Worm (Caenorhabditis elegans) whole organism, mixed stage, embryonic: ENCODE data around the gene grk-2.

ENCODE experiments used
- M03D4.4 ChIP-seq: sonication (generic microtip); optimal IDR thresholded peaks from 2 replicates; lab custom pipeline; 2017; ENCODE audit warnings: mild to moderate bottlenecking, missing genetic modification characterization, missing compliant biosample characterization
- elt-1 ChIP-seq: sonication (generic microtip); optimal IDR thresholded peaks from 2 replicates; lab custom pipeline; 2017; ENCODE audit warnings: missing genetic modification characterization, mild to moderate bottlenecking, missing compliant biosample characterization, antibody characterized with exemption, moderate library complexity, borderline replicate concordance; ENCODE audit not compliant: insufficient read depth
- lin-13 ChIP-seq: fragments of 150-350 bp; optimal IDR thresholded peaks from 2 replicates; lab custom pipeline; 2014; ENCODE audit warnings: missing biosample characterization, missing genetic modification characterization
- lsy-2 ChIP-seq: fragments of 150-350 bp; optimal IDR thresholded peaks from 2 replicates; lab custom pipeline; 2014; ENCODE audit warnings: missing biosample characterization, missing genetic modification characterization
- mep-1 ChIP-seq: fragments of 150-350 bp; optimal IDR thresholded peaks from 2 replicates; lab custom pipeline; 2017; ENCODE audit warnings: missing biosample characterization, missing genetic modification reagents, missing genetic modification characterization, inconsistent platforms
- snpc-4 ChIP-seq: fragments of 150-350 bp; optimal IDR thresholded peaks from 2 replicates; lab custom pipeline; 2014; ENCODE audit warnings: missing biosample characterization, missing genetic modification characterization
- unc-120 ChIP-seq: sonication (generic microtip); optimal IDR thresholded peaks from 2 replicates; lab custom pipeline; 2017; ENCODE audit warnings: missing genetic modification characterization, missing compliant biosample characterization; ENCODE audit not compliant: poor library complexity, severe bottlenecking
- unc-39 ChIP-seq: fragments of 150-350 bp; optimal IDR thresholded peaks from 2 replicates; lab custom pipeline; 2014; ENCODE audit warnings: missing biosample characterization, missing genetic modification characterization

DNA sequence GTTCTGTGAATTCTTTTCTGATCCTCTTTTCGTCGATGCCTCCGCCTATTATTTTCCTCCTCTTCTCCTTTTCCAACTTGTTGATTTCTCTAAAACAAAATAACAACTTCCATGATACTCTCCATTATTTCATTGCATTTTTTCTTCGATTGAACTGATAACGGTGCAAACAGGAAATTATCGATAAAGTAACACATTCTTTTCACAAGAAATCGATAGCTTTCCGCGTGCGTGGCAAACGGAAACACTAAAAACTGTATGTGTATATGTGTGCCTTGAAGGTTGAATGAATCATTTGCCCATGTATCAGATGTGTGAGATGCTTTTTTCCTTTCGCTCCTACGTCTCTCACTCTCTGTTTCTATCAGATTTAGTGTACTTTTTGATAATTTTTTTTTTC, 24.3 kb upstream of the grk-2 start:
- TF ChIP-seq snpc-4 (tag; lab: Kevin White, UChicago) = no peak
- TF ChIP-seq elt-1 = no peak
- TF ChIP-seq lsy-2 (tag; lab: Kevin White, UChicago) = no peak
- no peak for TF ChIP-seq unc-120 (tag; lab: Kevin White, UChicago)
- no peak for TF ChIP-seq M03D4.4
- no peak for TF ChIP-seq mep-1 (tag; lab: Kevin White, UChicago)
- no peak for TF ChIP-seq unc-39
- no peak for TF ChIP-seq lin-13
